Fruit fly (Drosophila melanogaster) whole organism, embryonic: ENCODE measurements around the gene CG13667.

Source experiments
- Adf1 ChIP-seq: fragments of 200-800 bp; sonication (Bioruptor generic); IDR thresholded peaks from 2 replicates; pipeline ENCODE4 v1.3.6; 2022; ENCODE audit warnings: missing biosample characterization, missing genetic modification characterization
- Aef1 ChIP-seq: fragments of 200-800 bp; sonication (Bioruptor generic); IDR thresholded peaks from 3 replicates; pipeline ENCODE4 v1.3.6; 2022; ENCODE audit warnings: missing biosample characterization, missing genetic modification characterization
- Atf-2 ChIP-seq: fragments of 200-800 bp; sonication (Bioruptor generic); optimal IDR thresholded peaks from 2 replicates; lab custom pipeline; 2016; ENCODE audit warnings: missing biosample characterization, missing genetic modification characterization
- CG11456 ChIP-seq: fragments of 200-800 bp; sonication (Bioruptor generic); IDR thresholded peaks from 3 replicates; pipeline ENCODE4 v1.3.6; 2022; ENCODE audit warnings: missing biosample characterization, missing genetic modification characterization
- CG1233 ChIP-seq: fragments of 200-800 bp; sonication (Bioruptor generic); optimal IDR thresholded peaks from 4 replicates; lab custom pipeline; 2018; ENCODE audit warnings: missing biosample characterization, mild to moderate bottlenecking, missing genetic modification characterization
- CG14014 ChIP-seq: fragments of 200-800 bp; sonication (Bioruptor generic); IDR thresholded peaks from 2 replicates; pipeline ENCODE4 v1.3.6; 2022; ENCODE audit warnings: missing biosample characterization, missing genetic modification characterization
- CG14441 ChIP-seq: fragments of 200-800 bp; sonication (Bioruptor generic); IDR thresholded peaks from 2 replicates; pipeline ENCODE4 v1.3.6; 2022; ENCODE audit warnings: missing biosample characterization, missing genetic modification characterization
- CG15269 ChIP-seq: fragments of 200-800 bp; sonication (Bioruptor generic); optimal IDR thresholded peaks from 2 replicates; lab custom pipeline; 2018; ENCODE audit warnings: missing biosample characterization, mild to moderate bottlenecking, missing genetic modification characterization, moderate library complexity
- CG1602 ChIP-seq: fragments of 200-800 bp; sonication (Bioruptor generic); optimal IDR thresholded peaks from 3 replicates; lab custom pipeline; 2016; ENCODE audit warnings: missing biosample characterization, missing genetic modification characterization
- CG16779 ChIP-seq: fragments of 200-800 bp; sonication (Bioruptor generic); IDR thresholded peaks from 2 replicates; pipeline ENCODE4 v1.3.6; 2022; ENCODE audit warnings: missing biosample characterization, missing genetic modification characterization
- CG17802 ChIP-seq: fragments of 200-800 bp; sonication (Bioruptor generic); optimal IDR thresholded peaks from 2 replicates; lab custom pipeline; 2018; ENCODE audit warnings: missing biosample characterization, mild to moderate bottlenecking, missing genetic modification characterization, moderate library complexity
- CG1832 ChIP-seq: fragments of 200-800 bp; sonication (Bioruptor generic); optimal IDR thresholded peaks from 2 replicates; lab custom pipeline; 2017; ENCODE audit warnings: missing biosample characterization, mild to moderate bottlenecking, missing genetic modification characterization, inconsistent platforms
- CG34422 ChIP-seq: fragments of 200-800 bp; sonication (Bioruptor generic); IDR thresholded peaks from 3 replicates; pipeline ENCODE4 v1.3.6; 2022; ENCODE audit warnings: missing biosample characterization, missing genetic modification characterization
- CG4328 ChIP-seq: fragments of 200-800 bp; sonication (Bioruptor generic); optimal IDR thresholded peaks from 3 replicates; lab custom pipeline; 2017; ENCODE audit warnings: missing biosample characterization, missing genetic modification reagents, missing genetic modification characterization
- CG7271 ChIP-seq: fragments of 200-800 bp; sonication (Bioruptor generic); optimal IDR thresholded peaks from 2 replicates; lab custom pipeline; 2018; ENCODE audit warnings: missing biosample characterization, mild to moderate bottlenecking, missing genetic modification characterization, moderate library complexity
- CG7357 ChIP-seq: fragments of 200-800 bp; sonication (Bioruptor generic); IDR thresholded peaks from 3 replicates; pipeline ENCODE4 v1.3.6; 2022; ENCODE audit warnings: missing biosample characterization, missing genetic modification characterization
- CG7928 ChIP-seq: fragments of 200-800 bp; sonication (Bioruptor generic); optimal IDR thresholded peaks from 2 replicates; lab custom pipeline; 2017; ENCODE audit warnings: missing biosample characterization, mild to moderate bottlenecking, missing genetic modification characterization
- CG9932 ChIP-seq: fragments of 200-800 bp; sonication (Bioruptor generic); IDR thresholded peaks from 2 replicates; pipeline ENCODE4 v1.3.6; 2022; ENCODE audit warnings: missing biosample characterization, missing genetic modification characterization
- Dbx ChIP-seq: fragments of 200-800 bp; sonication (Bioruptor generic); IDR thresholded peaks from 3 replicates; pipeline ENCODE4 v1.3.6; 2022; ENCODE audit warnings: missing biosample characterization, missing genetic modification characterization
- E2f2 ChIP-seq: fragments of 200-800 bp; sonication (Bioruptor generic); IDR thresholded peaks from 2 replicates; pipeline ENCODE4 v1.3.6; 2022; ENCODE audit warnings: missing biosample characterization, missing genetic modification characterization
- Kr ChIP-seq: fragments of 200-800 bp; sonication (Bioruptor generic); optimal IDR thresholded peaks from 2 replicates; lab custom pipeline; 2017; ENCODE audit warnings: missing biosample characterization, mild to moderate bottlenecking, missing genetic modification characterization
- Max ChIP-seq: fragments of 200-800 bp; sonication (Bioruptor generic); optimal IDR thresholded peaks from 2 replicates; lab custom pipeline; 2016; ENCODE audit warnings: missing biosample characterization, mild to moderate bottlenecking, missing genetic modification characterization
- Mes4 ChIP-seq: fragments of 200-800 bp; sonication (Bioruptor generic); optimal IDR thresholded peaks from 2 replicates; lab custom pipeline; 2016; ENCODE audit warnings: missing biosample characterization, missing genetic modification characterization
- PHDP ChIP-seq: fragments of 200-800 bp; sonication (Bioruptor generic); optimal IDR thresholded peaks from 3 replicates; lab custom pipeline; 2018; ENCODE audit warnings: missing biosample characterization, mild to moderate bottlenecking, missing genetic modification characterization, moderate library complexity
- Poxn ChIP-seq: fragments of 200-800 bp; sonication (Bioruptor generic); IDR thresholded peaks from 2 replicates; pipeline ENCODE4 v1.3.6; 2022; ENCODE audit warnings: missing biosample characterization, missing genetic modification characterization
- Ravus ChIP-seq: fragments of 200-800 bp; sonication (Bioruptor generic); IDR thresholded peaks from 2 replicates; pipeline ENCODE4 v1.3.6; 2022; ENCODE audit warnings: missing biosample characterization, missing genetic modification characterization
- Six4 ChIP-seq: fragments of 200-800 bp; sonication (Bioruptor generic); optimal IDR thresholded peaks from 2 replicates; lab custom pipeline; 2016; ENCODE audit warnings: missing biosample characterization, missing genetic modification characterization
- al ChIP-seq: fragments of 200-800 bp; sonication (Bioruptor generic); IDR thresholded peaks from 2 replicates; pipeline ENCODE4 v1.3.6; 2022; ENCODE audit warnings: missing biosample characterization, missing genetic modification characterization
- az2 ChIP-seq: fragments of 200-800 bp; sonication (Bioruptor generic); optimal IDR thresholded peaks from 3 replicates; lab custom pipeline; 2016; ENCODE audit warnings: missing biosample characterization, missing genetic modification characterization
- chif ChIP-seq, 2 experiments: fragments of 200-800 bp; sonication (Bioruptor generic); optimal IDR thresholded peaks; 3 replicates each; lab custom pipeline; 2016; ENCODE audit warnings: missing biosample characterization in 2 of 2, missing genetic modification characterization in 2 of 2
- crp ChIP-seq, 2 experiments: fragments of 200-800 bp; sonication (Bioruptor generic); optimal IDR thresholded peaks; 2 replicates in 1 of 2; 3 replicates in 1 of 2; lab custom pipeline; 2017; ENCODE audit warnings: missing biosample characterization in 2 of 2, missing genetic modification characterization in 2 of 2, mild to moderate bottlenecking in 1 of 2, moderate library complexity in 1 of 2
- exex ChIP-seq: fragments of 200-800 bp; sonication (Bioruptor generic); optimal IDR thresholded peaks from 4 replicates; lab custom pipeline; 2018; ENCODE audit warnings: missing biosample characterization, mild to moderate bottlenecking, missing genetic modification characterization, moderate library complexity
- eyg ChIP-seq: fragments of 200-800 bp; sonication (Bioruptor generic); optimal IDR thresholded peaks from 3 replicates; lab custom pipeline; 2016; ENCODE audit warnings: missing biosample characterization, missing genetic modification characterization
- fd3F ChIP-seq: fragments of 200-800 bp; sonication (Bioruptor generic); optimal IDR thresholded peaks from 2 replicates; lab custom pipeline; 2018; ENCODE audit warnings: missing biosample characterization, mild to moderate bottlenecking, missing genetic modification characterization, moderate library complexity
- fu2 ChIP-seq: fragments of 200-800 bp; sonication (Bioruptor generic); optimal IDR thresholded peaks from 2 replicates; lab custom pipeline; 2016; ENCODE audit warnings: missing biosample characterization, missing genetic modification characterization
- gfzf ChIP-seq: fragments of 200-800 bp; sonication (Bioruptor generic); optimal IDR thresholded peaks from 2 replicates; lab custom pipeline; 2016; ENCODE audit warnings: missing biosample characterization, mild to moderate bottlenecking, missing genetic modification characterization, moderate library complexity
- grau ChIP-seq: fragments of 200-800 bp; optimal IDR thresholded peaks from 3 replicates; lab custom pipeline; 2019; ENCODE audit warnings: missing biosample characterization, mild to moderate bottlenecking, missing genetic modification characterization, moderate library complexity
- gt ChIP-seq: fragments of 200-800 bp; sonication (Bioruptor generic); IDR thresholded peaks from 2 replicates; pipeline ENCODE4 v1.3.6; 2022; ENCODE audit warnings: missing biosample characterization, missing genetic modification characterization
- hth ChIP-seq: fragments of >200 bp; optimal IDR thresholded peaks from 2 replicates; lab custom pipeline; 2017; ENCODE audit warnings: inconsistent platforms
- lilli ChIP-seq: fragments of 200-800 bp; sonication (Bioruptor generic); optimal IDR thresholded peaks from 3 replicates; lab custom pipeline; 2016; ENCODE audit warnings: missing biosample characterization, missing genetic modification characterization
- nau ChIP-seq: fragments of 200-800 bp; sonication (Bioruptor generic); optimal IDR thresholded peaks from 3 replicates; lab custom pipeline; 2017; ENCODE audit warnings: missing biosample characterization, mild to moderate bottlenecking, missing genetic modification characterization, missing genetic modification reagents
- pzg ChIP-seq: fragments of 200-800 bp; sonication (Bioruptor generic); optimal IDR thresholded peaks from 3 replicates; lab custom pipeline; 2018; ENCODE audit warnings: missing biosample characterization, mild to moderate bottlenecking, missing genetic modification characterization, moderate library complexity
- rib ChIP-seq: fragments of 200-800 bp; sonication (Bioruptor generic); IDR thresholded peaks from 2 replicates; pipeline ENCODE4 v1.3.6; 2022; ENCODE audit warnings: missing biosample characterization, missing genetic modification characterization
- run ChIP-seq: fragments of 200-800 bp; sonication (Bioruptor generic); optimal IDR thresholded peaks from 3 replicates; lab custom pipeline; 2018; ENCODE audit warnings: missing biosample characterization, mild to moderate bottlenecking, missing genetic modification characterization
- sd ChIP-seq: fragments of 200-800 bp; sonication (Bioruptor generic); optimal IDR thresholded peaks from 3 replicates; lab custom pipeline; 2018; ENCODE audit warnings: missing biosample characterization, mild to moderate bottlenecking, missing genetic modification characterization, moderate library complexity
- sim ChIP-seq: fragments of 200-800 bp; sonication (Bioruptor generic); IDR thresholded peaks from 2 replicates; pipeline ENCODE4 v1.3.6; 2022; ENCODE audit warnings: missing biosample characterization, missing genetic modification characterization
- sna ChIP-seq: fragments of 200-800 bp; sonication (Bioruptor generic); IDR thresholded peaks from 2 replicates; pipeline ENCODE4 v1.3.6; 2022; ENCODE audit warnings: missing biosample characterization, missing genetic modification characterization; ENCODE audit not compliant: partially characterized antibody
- ttk ChIP-seq: fragments of 200-800 bp; sonication (Bioruptor generic); IDR thresholded peaks from 2 replicates; pipeline ENCODE4 v2.1.2; 2022; ENCODE audit warnings: missing biosample characterization, missing genetic modification characterization

CG13667 gene

DNA sequence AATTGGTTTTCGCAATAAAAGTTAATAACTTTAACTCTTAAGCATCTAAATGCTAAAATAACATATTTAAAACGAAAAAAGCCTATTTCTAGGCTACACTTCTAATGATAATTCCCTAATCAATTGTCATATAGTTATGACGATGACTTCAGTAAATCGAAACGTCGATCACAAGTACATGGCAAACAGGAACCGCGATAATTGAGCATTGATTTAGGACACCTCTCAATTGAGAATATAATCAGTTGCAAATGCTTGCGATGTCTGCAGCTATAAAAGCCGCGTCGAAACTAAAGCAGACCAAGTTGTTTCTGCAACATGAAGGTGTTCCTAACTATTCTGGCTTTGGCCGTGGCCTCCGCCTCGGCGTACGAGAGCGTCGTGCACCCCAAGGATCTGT lies 14.0 kb upstream of the CG13667 start, which contains the start of gene Jon66Ci:
TSS of gene Jon66Ci (plus strand) at position 301 of the 400 bp plus-strand sequence.
- TF ChIP-seq CG11456 (GFP tag; lab: Robert Waterston, UW), result no peak
- no peak for TF ChIP-seq al (GFP tag; lab: Robert Waterston, UW)
- no peak for TF ChIP-seq Atf-2 (GFP tag; lab: Kevin White, UChicago)
- TF ChIP-seq crp (GFP tag; optimal IDR thresholded peaks at IDR 0.05; lab: Kevin White, UChicago), result no peak
- TF ChIP-seq Poxn (GFP tag; lab: Robert Waterston, UW), result no peak
- TF ChIP-seq Dbx, result no peak
- no peak for TF ChIP-seq CG16779 (GFP tag; lab: Robert Waterston, UW)
- TF ChIP-seq sim (GFP tag; lab: Robert Waterston, UW), result no peak
- TF ChIP-seq CG9932 (GFP tag; lab: Robert Waterston, UW), result no peak
- no peak for TF ChIP-seq CG1233
- TF ChIP-seq gt (GFP tag; lab: Robert Waterston, UW), result no peak
- no peak for TF ChIP-seq ttk (GFP tag; lab: Robert Waterston, UW)
- no peak for TF ChIP-seq Max (GFP tag; lab: Kevin White, UChicago)
- TF ChIP-seq chif (GFP tag; optimal IDR thresholded peaks at IDR 0.05; lab: Kevin White, UChicago), result no peak

DNA sequence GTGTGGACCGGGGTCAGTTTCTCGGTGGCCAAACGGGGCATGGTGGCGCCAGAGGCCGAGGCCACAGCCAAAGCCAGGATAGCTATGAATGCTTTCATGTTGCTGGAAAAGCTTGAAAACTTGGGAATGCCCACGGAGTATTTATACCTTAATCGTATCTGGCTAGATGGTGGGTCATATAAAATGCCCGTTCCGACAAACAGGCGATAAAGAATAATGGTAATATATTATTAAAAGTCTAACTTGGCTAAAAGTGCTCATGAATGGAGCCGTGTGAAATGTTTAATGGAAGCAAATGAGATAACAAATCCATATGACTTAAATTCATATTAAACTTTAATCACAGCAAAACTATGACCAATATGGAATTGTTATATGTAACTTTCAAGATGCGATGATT lies 11.7 kb upstream of the CG13667 start, which contains the start of gene Jon66Cii:
TSS of gene Jon66Cii (minus strand) at position 101 of the 400 bp plus-strand sequence.
- TF ChIP-seq Aef1 (GFP tag; lab: Robert Waterston, UW) (no peak), CG4328 (GFP tag; lab: Kevin White, UChicago) (no peak), CG14441 (GFP tag; lab: Robert Waterston, UW) (no peak), grau (tag; lab: Kevin White, UChicago) (no peak), az2 (no peak), CG34422 (GFP tag; lab: Robert Waterston, UW) (no peak), CG7357 (GFP tag; lab: Robert Waterston, UW) (no peak), pzg (GFP tag; lab: Kevin White, UChicago) (no peak), Mes4 (GFP tag; lab: Kevin White, UChicago) (no peak), Kr (GFP tag; lab: Kevin White, UChicago) (no peak)

DNA sequence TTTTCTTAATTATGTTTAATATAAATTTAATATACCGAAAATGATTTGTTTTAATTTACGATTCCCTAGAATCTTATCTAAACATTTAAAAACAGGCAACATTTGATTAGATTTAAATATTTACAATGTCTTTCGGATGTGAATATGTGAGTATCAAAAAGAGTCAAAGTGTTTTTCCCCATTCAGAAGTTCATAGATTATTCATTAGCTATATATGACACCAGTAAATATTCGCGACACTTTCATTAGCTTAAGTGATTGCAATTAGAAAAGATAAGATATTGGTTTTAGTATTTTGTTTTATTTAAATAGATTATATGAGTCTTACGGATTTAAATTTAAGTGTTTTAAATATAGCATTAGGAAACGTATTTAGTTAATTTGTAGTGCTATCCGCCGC lies 11.1 kb upstream of the CG13667 start:
- TF ChIP-seq Adf1 (GFP tag; lab: Robert Waterston, UW) (no peak), exex (tag; lab: Kevin White, UChicago) (peak; percentile 83), CG1602 (GFP tag; lab: Kevin White, UChicago) (no peak)

DNA sequence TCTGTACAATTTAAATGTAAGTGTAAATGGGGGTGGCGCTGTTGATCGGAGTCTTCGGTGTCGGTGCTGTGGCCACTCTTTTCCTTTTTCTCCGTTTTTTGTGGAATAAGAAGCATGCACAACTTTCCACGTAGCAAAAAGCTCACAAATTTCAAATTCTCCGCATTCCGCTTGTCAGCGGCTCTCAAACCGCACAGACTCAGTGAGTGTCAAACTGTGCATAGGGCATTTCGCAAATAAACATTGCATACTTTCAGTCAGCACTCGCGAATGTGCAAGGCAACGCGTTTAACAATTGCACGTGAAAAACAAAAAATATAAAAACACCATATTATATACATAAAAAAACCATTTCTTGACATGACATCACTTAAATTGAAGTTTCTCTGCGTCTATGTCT lies 10.3 kb upstream of the CG13667 start:
- no peak for TF ChIP-seq Ravus
- TF ChIP-seq CG1832 (GFP tag; lab: Kevin White, UChicago), result no peak
- no peak for TF ChIP-seq PHDP
- TF ChIP-seq CG7928 (GFP tag; lab: Kevin White, UChicago), result no peak
- no peak for TF ChIP-seq gfzf (GFP tag; lab: Kevin White, UChicago)
- peak; percentile 41; the same call in 1 of the 2 replicates for TF ChIP-seq rib (GFP tag; lab: Robert Waterston, UW)
- TF ChIP-seq CG7271, result no peak
- peak; percentile 100 for TF ChIP-seq sd
- TF ChIP-seq E2f2, result peak; percentile 81
- no peak for TF ChIP-seq hth (lab: Kevin White, UChicago)
- no peak for TF ChIP-seq eyg
- TF ChIP-seq CG15269 (tag; lab: Kevin White, UChicago), result no peak
- no peak for TF ChIP-seq sna (GFP tag; lab: Robert Waterston, UW)
- no peak for TF ChIP-seq nau (GFP tag; lab: Kevin White, UChicago)
- TF ChIP-seq fu2 (GFP tag; lab: Kevin White, UChicago), result no peak
- TF ChIP-seq fd3F (GFP tag; lab: Kevin White, UChicago), result no peak
- no peak for TF ChIP-seq Six4
- no peak for TF ChIP-seq lilli
- TF ChIP-seq CG14014 (GFP tag; lab: Robert Waterston, UW), result no peak
- no peak for TF ChIP-seq run (tag; lab: Kevin White, UChicago)
- no peak for TF ChIP-seq CG17802 (tag; lab: Kevin White, UChicago)
